Worm (Caenorhabditis elegans) whole organism, late embryonic: ENCODE measurements around the gene dph-2.

Source experiments
- K02D7.2 ChIP-seq: sonication (generic microtip); optimal IDR thresholded peaks from 2 replicates; lab custom pipeline; 2017; ENCODE audit warnings: mild to moderate bottlenecking, missing genetic modification characterization, missing compliant biosample characterization
- K09A11.1 ChIP-seq: sonication (generic microtip); optimal IDR thresholded peaks from 2 replicates; lab custom pipeline; 2017; ENCODE audit warnings: antibody characterized with exemption, mild to moderate bottlenecking, missing genetic modification characterization, missing compliant biosample characterization; ENCODE audit not compliant: insufficient read depth
- ama-1 ChIP-seq: fragments of 150-350 bp; optimal IDR thresholded peaks from 2 replicates; lab custom pipeline; 2014
- ceh-14 ChIP-seq: sonication (generic microtip); optimal IDR thresholded peaks from 2 replicates; lab custom pipeline; 2016; ENCODE audit warnings: missing genotype, missing genetic modification characterization, missing compliant biosample characterization
- ceh-30 ChIP-seq: fragments of 150-350 bp; optimal IDR thresholded peaks from 2 replicates; lab custom pipeline; 2014; ENCODE audit warnings: missing biosample characterization, missing genetic modification characterization
- dmd-4 ChIP-seq: sonication (generic microtip); optimal IDR thresholded peaks from 2 replicates; lab custom pipeline; 2016; ENCODE audit warnings: borderline replicate concordance, missing genetic modification characterization, missing compliant biosample characterization
- fkh-10 ChIP-seq: fragments of 150-350 bp; optimal IDR thresholded peaks from 2 replicates; lab custom pipeline; 2014; ENCODE audit warnings: missing biosample characterization, missing genetic modification reagents, missing genetic modification characterization
- fkh-6 ChIP-seq: sonication (generic microtip); optimal IDR thresholded peaks from 2 replicates; lab custom pipeline; 2016; ENCODE audit warnings: missing genetic modification characterization, missing compliant biosample characterization
- nfya-1 ChIP-seq: sonication (generic microtip); optimal IDR thresholded peaks from 2 replicates; lab custom pipeline; 2017; ENCODE audit warnings: missing genetic modification characterization, mild to moderate bottlenecking, missing compliant biosample characterization, antibody characterized with exemption, moderate library complexity
- nhr-232 ChIP-seq: sonication (generic microtip); optimal IDR thresholded peaks from 2 replicates; lab custom pipeline; 2016; ENCODE audit warnings: missing genetic modification characterization, missing compliant biosample characterization
- pqm-1 ChIP-seq: sonication (generic microtip); optimal IDR thresholded peaks from 2 replicates; lab custom pipeline; 2016; ENCODE audit warnings: missing genetic modification characterization, missing compliant biosample characterization
- pros-1 ChIP-seq: fragments of 150-350 bp; optimal IDR thresholded peaks from 2 replicates; lab custom pipeline; 2014; ENCODE audit warnings: missing biosample characterization, missing genetic modification reagents, missing genetic modification characterization
- sdc-2 ChIP-seq: sonication (generic microtip); optimal IDR thresholded peaks from 2 replicates; lab custom pipeline; 2016; ENCODE audit warnings: missing genotype, missing genetic modification characterization, missing compliant biosample characterization
- zip-5 ChIP-seq: sonication (generic microtip); optimal IDR thresholded peaks from 2 replicates; lab custom pipeline; 2016; ENCODE audit warnings: missing genetic modification characterization, missing compliant biosample characterization

ce11 chrII:10665031-10665430 lies 49.1 kb downstream of the dph-2 start, which contains the start of gene D2089.3:
- TF ChIP-seq fkh-6 (tag; lab: Kevin White, UChicago) (no peak), K09A11.1 (tag; lab: Kevin White, UChicago) (no peak), ceh-30 (tag; lab: Kevin White, UChicago) (no peak), pqm-1 (tag; lab: Kevin White, UChicago) (no peak), fkh-10 (GFP tag; lab: Kevin White, UChicago) (no peak), ama-1 (no peak), nhr-232 (no peak), sdc-2 (tag; lab: Kevin White, UChicago) (no peak), pros-1 (tag; lab: Kevin White, UChicago) (no peak), nfya-1 (tag; lab: Kevin White, UChicago) (no peak), ceh-14 (tag; lab: Kevin White, UChicago) (no peak), K02D7.2 (no peak), dmd-4 (tag; lab: Kevin White, UChicago) (no peak), zip-5 (tag; lab: Kevin White, UChicago) (no peak)
